Worm (Caenorhabditis elegans) whole organism, L3 larva: ENCODE measurements around the gene clec-9.

Source experiments
- eor-1 ChIP-seq, 2 experiments: fragments of 150-350 bp; optimal IDR thresholded peaks; 2 replicates each; lab custom pipeline; 2014 to 2018; ENCODE audit warnings: missing biosample characterization in 2 of 2, missing genetic modification characterization in 2 of 2
- lin-39 ChIP-seq: fragments of 150-350 bp; optimal IDR thresholded peaks from 2 replicates; lab custom pipeline; 2018; ENCODE audit warnings: missing biosample characterization, missing genetic modification reagents, missing genetic modification characterization
- nhr-28 ChIP-seq: fragments of 150-350 bp; optimal IDR thresholded peaks from 2 replicates; lab custom pipeline; 2014; ENCODE audit warnings: missing biosample characterization, missing genetic modification characterization
- unc-62 ChIP-seq: fragments of 150-350 bp; sonication (generic microtip); optimal IDR thresholded peaks from 4 replicates; lab custom pipeline; 2014; ENCODE audit warnings: missing biosample characterization, missing genetic modification reagents, missing genetic modification characterization

DNA sequence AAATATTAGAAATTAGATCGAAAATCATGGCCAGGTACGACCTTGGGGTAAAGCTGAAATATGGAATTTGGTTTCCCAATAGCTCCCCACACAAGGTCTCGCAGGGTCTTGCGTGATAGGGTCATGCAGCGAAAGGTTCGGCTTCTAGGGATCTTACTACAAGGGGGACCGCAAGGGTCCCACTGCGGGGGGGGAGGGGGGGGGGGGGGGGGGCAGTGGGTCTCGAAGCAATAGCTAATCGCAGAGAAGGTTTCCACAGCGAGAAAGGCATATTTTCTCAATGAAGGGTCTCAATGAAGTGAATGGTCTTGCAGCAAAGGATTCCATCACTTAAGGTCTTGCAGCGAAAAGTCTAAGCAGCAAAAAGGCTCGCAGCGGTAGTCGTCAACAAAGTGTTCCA lies 13.5 kb downstream of the clec-9 start:
- TF ChIP-seq nhr-28 = no peak
- no peak for TF ChIP-seq unc-62
- no peak for TF ChIP-seq lin-39 (tag; lab: Kevin White, UChicago)
- no peak for TF ChIP-seq eor-1 (tag; optimal IDR thresholded peaks at IDR 0.05; lab: Kevin White, UChicago)
